Fruit fly (Drosophila melanogaster): Measurements from ENCODE around the gene CG31909.

The CG31909 gene

DNA sequence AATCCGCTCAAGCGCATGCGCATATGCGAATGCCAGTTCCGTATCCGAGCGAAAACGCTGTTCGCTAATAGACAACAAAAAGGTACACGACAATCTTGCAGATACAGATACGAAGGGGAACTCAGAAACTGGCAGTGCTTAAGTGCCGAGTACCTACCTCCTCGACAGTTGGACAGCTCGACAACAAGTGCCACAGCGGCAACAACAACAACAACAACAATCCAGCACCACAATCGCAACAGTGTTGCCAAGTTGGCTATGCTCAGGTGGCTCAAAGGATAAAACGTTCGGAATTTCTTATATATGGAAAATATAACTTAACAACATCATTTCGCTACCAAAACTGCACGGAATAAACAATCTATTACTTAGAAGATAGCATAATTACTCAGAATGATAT is 32.6 kb downstream of the CG31909 start:
- peak; percentile 47 for TF ChIP-seq Ets65A (GFP tag)
- TF ChIP-seq CG16813 (GFP tag; IDR thresholded peaks at IDR 0.05; ENCODE audit: partially characterized antibody): no peak
- no peak for TF ChIP-seq CG3065 (GFP tag; optimal IDR thresholded peaks at IDR 0.05)
- no peak for TF ChIP-seq CHES-1-like (GFP tag; optimal IDR thresholded peaks at IDR 0.05)
- TF ChIP-seq Sry-β (GFP tag; optimal IDR thresholded peaks at IDR 0.05): peak; percentile 37
- TF ChIP-seq CG30431 (GFP tag; optimal IDR thresholded peaks at IDR 0.05): no peak
- TF ChIP-seq CG4360 (GFP tag; IDR thresholded peaks at IDR 0.05): peak; percentile 81
- no peak for TF ChIP-seq CG3726 (GFP tag; IDR thresholded peaks at IDR 0.05)
- TF ChIP-seq HLH3B (GFP tag; IDR thresholded peaks at IDR 0.05): no peak

DNA sequence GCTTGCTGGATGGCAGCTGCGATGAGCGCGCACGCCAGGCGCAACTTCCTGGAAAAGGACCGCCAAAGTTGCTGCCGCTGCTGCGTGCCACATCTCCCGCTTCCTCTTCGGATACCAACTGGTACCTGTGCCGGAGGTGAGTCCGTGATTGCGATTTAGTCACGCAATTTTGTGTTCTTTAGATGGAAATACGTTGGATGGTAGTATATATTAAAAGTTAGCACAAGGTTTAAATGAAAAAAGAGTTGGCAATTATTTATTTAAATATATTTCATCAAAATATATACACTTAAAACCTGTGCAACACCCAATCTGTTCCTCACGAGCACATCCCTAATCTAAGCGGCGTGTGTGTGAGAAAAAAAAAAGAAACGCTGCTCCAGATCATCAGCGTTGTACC is 33.3 kb downstream of the CG31909 start:
- TF ChIP-seq BEAF-32 (GFP tag; optimal IDR thresholded peaks at IDR 0.05): peak; percentile 38
- no peak for TF ChIP-seq CG34376 (GFP tag; optimal IDR thresholded peaks at IDR 0.05)
- TF ChIP-seq ci (GFP tag; IDR thresholded peaks at IDR 0.05): no peak
- TF ChIP-seq Mrtf (GFP tag; IDR thresholded peaks at IDR 0.05): 0 out of 3 replicates have a peak, but pooled peaks have one; percentile 33
- no peak for TF ChIP-seq Dad (GFP tag; optimal IDR thresholded peaks at IDR 0.05)
- peak; percentile 23 for TF ChIP-seq CG9727 (GFP tag; optimal IDR thresholded peaks at IDR 0.05)
- TF ChIP-seq Med (GFP tag): peak; percentile 32
- TF ChIP-seq CG7357 (GFP tag; IDR thresholded peaks at IDR 0.05): no peak
- peak; percentile 18; the same call in 1 of the 2 replicates for TF ChIP-seq amos (GFP tag; IDR thresholded peaks at IDR 0.05; ENCODE audit: partially characterized antibody)
- 0 out of 3 replicates have a peak, but pooled peaks have one; percentile 29 for TF ChIP-seq row (GFP tag; IDR thresholded peaks at IDR 0.05)
- TF ChIP-seq zfh1 (GFP tag; IDR thresholded peaks at IDR 0.05): 0 out of 3 replicates have a peak, but pooled peaks have one; percentile 22
- TF ChIP-seq CG4360 (GFP tag; IDR thresholded peaks at IDR 0.05): 0 out of 2 replicates have a peak, but pooled peaks have one; percentile 21
- TF ChIP-seq Dll (GFP tag; IDR thresholded peaks at IDR 0.05; ENCODE audit: partially characterized antibody): peak; percentile 66
- TF ChIP-seq dmrt11E (tag; optimal IDR thresholded peaks at IDR 0.05): peak; percentile 7
- 0 out of 2 replicates have a peak, but pooled peaks have one; percentile 37 for TF ChIP-seq CG2129 (GFP tag; IDR thresholded peaks at IDR 0.05; ENCODE audit: partially characterized antibody)
- TF ChIP-seq CG16813 (GFP tag; IDR thresholded peaks at IDR 0.05; ENCODE audit: partially characterized antibody): 0 out of 3 replicates have a peak, but pooled peaks have one; percentile 40
- 0 out of 2 replicates have a peak, but pooled peaks have one; percentile 41 for TF ChIP-seq Scr (GFP tag; IDR thresholded peaks at IDR 0.05; ENCODE audit: partially characterized antibody)
- TF ChIP-seq slbo (GFP tag; IDR thresholded peaks at IDR 0.05): no peak

DNA sequence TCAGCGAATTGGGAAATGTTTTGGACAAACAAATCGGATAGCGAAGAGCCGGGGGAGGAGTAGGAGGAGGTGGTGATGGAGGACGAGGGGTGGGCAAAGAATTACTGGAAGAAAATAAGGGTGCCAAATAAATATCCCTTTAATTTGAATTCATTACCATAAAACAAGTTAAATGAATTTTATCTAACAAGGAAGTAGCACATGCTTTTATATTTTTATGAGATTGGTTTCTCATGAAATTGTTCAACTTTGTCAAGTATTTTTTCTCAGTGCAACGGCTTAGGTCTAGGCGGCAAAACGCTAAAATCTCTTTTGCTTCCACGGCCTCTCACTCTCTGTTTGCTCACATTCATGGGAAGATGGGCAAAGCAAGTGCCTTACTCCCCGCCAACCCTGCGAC is 34.7 kb downstream of the CG31909 start:
- TF ChIP-seq ranshi (GFP tag; IDR thresholded peaks at IDR 0.05) (peak; percentile 35; the same call in 1 of the 2 replicates), CG8388 (GFP tag; optimal IDR thresholded peaks at IDR 0.05) (peak; percentile 20), gce (GFP tag; IDR thresholded peaks at IDR 0.05) (no peak), Jarid2 (GFP tag; optimal IDR thresholded peaks at IDR 0.05) (no peak), Bgb (GFP tag; IDR thresholded peaks at IDR 0.05; ENCODE audit: partially characterized antibody) (no peak), Mes4 (GFP tag; optimal IDR thresholded peaks at IDR 0.05) (no peak), Atf3 (GFP tag; optimal IDR thresholded peaks at IDR 0.05) (no peak), unpg (GFP tag; optimal IDR thresholded peaks at IDR 0.05) (peak; percentile 26), CG9797 (GFP tag; optimal IDR thresholded peaks at IDR 0.05) (no peak), az2 (GFP tag; optimal IDR thresholded peaks at IDR 0.05) (peak; percentile 41), CG4424 (GFP tag; optimal IDR thresholded peaks at IDR 0.05) (no peak), lbe (GFP tag; optimal IDR thresholded peaks at IDR 0.05) (no peak), E2f1 (GFP tag; IDR thresholded peaks at IDR 0.05) (no peak), nau (GFP tag; optimal IDR thresholded peaks at IDR 0.05) (no peak), tna (GFP tag; IDR thresholded peaks at IDR 0.05; ENCODE audit: partially characterized antibody) (no peak), ham (GFP tag; IDR thresholded peaks at IDR 0.05) (no peak), org-1 (GFP tag; optimal IDR thresholded peaks at IDR 0.05) (no peak), CG18262 (tag; optimal IDR thresholded peaks at IDR 0.05) (peak; percentile 6), sens-2 (GFP tag; IDR thresholded peaks at IDR 0.05) (0 out of 2 replicates have a peak, but pooled peaks have one; percentile 32), Atf-2 (GFP tag; optimal IDR thresholded peaks at IDR 0.05) (no peak), Dek (tag; optimal IDR thresholded peaks at IDR 0.05) (no peak), ap (GFP tag; IDR thresholded peaks at IDR 0.05) (no peak), CG16779 (GFP tag; IDR thresholded peaks at IDR 0.05) (no peak), Xrp1 (GFP tag; IDR thresholded peaks at IDR 0.05) (peak; percentile 62; the same call in 1 of the 2 replicates)
